Fruit fly (Drosophila melanogaster) whole organism, embryonic: ENCODE measurements around the gene Vha16-3.

Source experiments
- BEAF-32 ChIP-seq: fragments of 200-800 bp; sonication (Bioruptor generic); optimal IDR thresholded peaks from 3 replicates; lab custom pipeline; 2017; ENCODE audit warnings: missing biosample characterization, missing genetic modification characterization, mild to moderate bottlenecking, moderate library complexity, missing genetic modification reagents
- CG10147 ChIP-seq: fragments of 200-800 bp; sonication (Bioruptor generic); optimal IDR thresholded peaks from 2 replicates; lab custom pipeline; 2019; ENCODE audit warnings: missing biosample characterization, mild to moderate bottlenecking, missing genetic modification characterization, moderate library complexity
- CG10274 ChIP-seq: fragments of 200-800 bp; sonication (Bioruptor generic); optimal IDR thresholded peaks from 3 replicates; lab custom pipeline; 2017; ENCODE audit warnings: missing biosample characterization, mild to moderate bottlenecking, missing genetic modification characterization
- CG12236 ChIP-seq: fragments of 200-800 bp; sonication (Bioruptor generic); optimal IDR thresholded peaks from 2 replicates; lab custom pipeline; 2016; ENCODE audit warnings: missing biosample characterization, missing genetic modification characterization
- CG12391 ChIP-seq: fragments of 200-800 bp; sonication (Bioruptor generic); optimal IDR thresholded peaks from 3 replicates; lab custom pipeline; 2018; ENCODE audit warnings: missing biosample characterization, mild to moderate bottlenecking, missing genetic modification characterization, moderate library complexity
- CG13775 ChIP-seq: fragments of 200-800 bp; sonication (Bioruptor generic); optimal IDR thresholded peaks from 3 replicates; lab custom pipeline; 2017; ENCODE audit warnings: missing biosample characterization, mild to moderate bottlenecking, missing genetic modification characterization
- CG15696 ChIP-seq: fragments of 200-800 bp; sonication (Bioruptor generic); optimal IDR thresholded peaks from 2 replicates; lab custom pipeline; 2019; ENCODE audit warnings: missing biosample characterization, mild to moderate bottlenecking, missing genetic modification characterization, moderate library complexity
- CG1647 ChIP-seq: fragments of 200-800 bp; sonication (Bioruptor generic); optimal IDR thresholded peaks from 3 replicates; lab custom pipeline; 2016; ENCODE audit warnings: missing biosample characterization, missing genetic modification characterization
- CG17912 ChIP-seq: fragments of 200-800 bp; sonication (Bioruptor generic); optimal IDR thresholded peaks from 2 replicates; lab custom pipeline; 2018; ENCODE audit warnings: missing biosample characterization, mild to moderate bottlenecking, missing genetic modification characterization
- CG18476 ChIP-seq: fragments of 200-800 bp; sonication (Bioruptor generic); optimal IDR thresholded peaks from 2 replicates; lab custom pipeline; 2016; ENCODE audit warnings: missing biosample characterization, mild to moderate bottlenecking, missing genetic modification characterization
- CG31365 ChIP-seq: fragments of 200-800 bp; sonication (Bioruptor generic); optimal IDR thresholded peaks from 2 replicates; lab custom pipeline; 2018; ENCODE audit warnings: missing biosample characterization, mild to moderate bottlenecking, missing genetic modification characterization
- CG42726 ChIP-seq: fragments of 200-800 bp; sonication (Bioruptor generic); IDR thresholded peaks from 2 replicates; pipeline ENCODE4 v1.3.6; 2022; ENCODE audit warnings: missing biosample characterization, missing genetic modification characterization; ENCODE audit not compliant: partially characterized antibody
- CG4404 ChIP-seq: fragments of 200-800 bp; sonication (Bioruptor generic); IDR thresholded peaks from 2 replicates; pipeline ENCODE4 v1.3.6; 2022; ENCODE audit warnings: missing biosample characterization, missing genetic modification characterization
- CG4707 ChIP-seq: fragments of 200-800 bp; sonication (Bioruptor generic); optimal IDR thresholded peaks from 2 replicates; lab custom pipeline; 2018; ENCODE audit warnings: missing biosample characterization, mild to moderate bottlenecking, missing genetic modification characterization, moderate library complexity
- CG4730 ChIP-seq: fragments of 200-800 bp; sonication (Bioruptor generic); IDR thresholded peaks from 2 replicates; pipeline ENCODE4 v1.3.6; 2022; ENCODE audit warnings: missing biosample characterization, missing genetic modification characterization
- CG5180 ChIP-seq: fragments of 200-800 bp; sonication (Bioruptor generic); optimal IDR thresholded peaks from 3 replicates; lab custom pipeline; 2017; ENCODE audit warnings: missing biosample characterization, missing genetic modification characterization, mild to moderate bottlenecking, moderate library complexity, missing genetic modification reagents
- Chrac-16 ChIP-seq: fragments of 200-800 bp; sonication (Bioruptor generic); optimal IDR thresholded peaks from 3 replicates; lab custom pipeline; 2016; ENCODE audit warnings: missing biosample characterization, missing genetic modification characterization
- D ChIP-seq, 2 experiments: fragments of 200-800 bp in 1 of 2; fragments of >200 bp in 1 of 2; sonication (Bioruptor generic) in 1 of 2; optimal IDR thresholded peaks; 2 replicates in 1 of 2; 3 replicates in 1 of 2; lab custom pipeline; 2017; ENCODE audit warnings: mild to moderate bottlenecking in 1 of 2, missing biosample characterization in 1 of 2, missing genetic modification characterization in 1 of 2, missing genetic modification reagents in 1 of 2
- Dad ChIP-seq: fragments of 200-800 bp; sonication (Bioruptor generic); optimal IDR thresholded peaks from 3 replicates; lab custom pipeline; 2016; ENCODE audit warnings: missing biosample characterization, missing genetic modification characterization
- E2f2 ChIP-seq: fragments of 200-800 bp; sonication (Bioruptor generic); IDR thresholded peaks from 2 replicates; pipeline ENCODE4 v1.3.6; 2022; ENCODE audit warnings: missing biosample characterization, missing genetic modification characterization
- ERR ChIP-seq: fragments of 200-800 bp; sonication (Bioruptor generic); optimal IDR thresholded peaks from 2 replicates; lab custom pipeline; 2016; ENCODE audit warnings: missing biosample characterization, missing genetic modification characterization
- Elba2 ChIP-seq: fragments of 200-800 bp; sonication (Bioruptor generic); optimal IDR thresholded peaks from 3 replicates; lab custom pipeline; 2016; ENCODE audit warnings: missing biosample characterization, missing genetic modification characterization
- Hmr ChIP-seq: fragments of 200-800 bp; sonication (Bioruptor generic); optimal IDR thresholded peaks from 3 replicates; lab custom pipeline; 2017; ENCODE audit warnings: mild to moderate bottlenecking, missing biosample characterization, missing genetic modification reagents, missing genetic modification characterization
- Meics ChIP-seq: fragments of 200-800 bp; sonication (Bioruptor generic); optimal IDR thresholded peaks from 2 replicates; lab custom pipeline; 2017; ENCODE audit warnings: missing biosample characterization, mild to moderate bottlenecking, missing genetic modification characterization
- Mrtf ChIP-seq: fragments of 200-800 bp; sonication (Bioruptor generic); IDR thresholded peaks from 3 replicates; pipeline ENCODE4 v1.3.6; 2022; ENCODE audit warnings: missing biosample characterization, missing genetic modification characterization
- Nf-YB ChIP-seq: fragments of 200-800 bp; sonication (Bioruptor generic); optimal IDR thresholded peaks from 3 replicates; lab custom pipeline; 2019; ENCODE audit warnings: missing biosample characterization, mild to moderate bottlenecking, missing genetic modification characterization, moderate library complexity
- Opbp ChIP-seq: fragments of 200-800 bp; sonication (Bioruptor generic); IDR thresholded peaks from 3 replicates; pipeline ENCODE4 v1.3.6; 2022; ENCODE audit warnings: missing biosample characterization, missing genetic modification characterization; ENCODE audit not compliant: partially characterized antibody
- Poxn ChIP-seq: fragments of 200-800 bp; sonication (Bioruptor generic); IDR thresholded peaks from 2 replicates; pipeline ENCODE4 v1.3.6; 2022; ENCODE audit warnings: missing biosample characterization, missing genetic modification characterization
- Rx ChIP-seq: fragments of 200-800 bp; sonication (Bioruptor generic); IDR thresholded peaks from 2 replicates; pipeline ENCODE4 v1.3.6; 2022; ENCODE audit warnings: missing biosample characterization, missing genetic modification characterization
- Tbp ChIP-seq: fragments of >200 bp; optimal IDR thresholded peaks from 2 replicates; lab custom pipeline; 2018; ENCODE audit warnings: missing biosample characterization, missing genetic modification characterization
- Usf ChIP-seq: fragments of 200-800 bp; sonication (Bioruptor generic); optimal IDR thresholded peaks from 2 replicates; lab custom pipeline; 2017; ENCODE audit warnings: missing genotype, missing biosample characterization, missing genetic modification characterization
- Xbp1 ChIP-seq: fragments of 200-800 bp; sonication (Bioruptor generic); optimal IDR thresholded peaks from 3 replicates; lab custom pipeline; 2016; ENCODE audit warnings: missing biosample characterization, mild to moderate bottlenecking, missing genetic modification characterization
- YL-1 ChIP-seq: fragments of 200-800 bp; sonication (Bioruptor generic); optimal IDR thresholded peaks from 3 replicates; lab custom pipeline; 2017; ENCODE audit warnings: missing biosample characterization, mild to moderate bottlenecking, missing genetic modification characterization
- cad ChIP-seq: fragments of >200 bp; optimal IDR thresholded peaks from 2 replicates; lab custom pipeline; 2017; ENCODE audit warnings: missing biosample characterization, missing genetic modification characterization
- ci ChIP-seq: fragments of 200-800 bp; sonication (Bioruptor generic); IDR thresholded peaks from 3 replicates; pipeline ENCODE4 v1.3.6; 2022; ENCODE audit warnings: missing biosample characterization, missing genetic modification characterization
- crc ChIP-seq: fragments of 200-800 bp; sonication (Bioruptor generic); optimal IDR thresholded peaks from 2 replicates; lab custom pipeline; 2016; ENCODE audit warnings: missing biosample characterization, missing genetic modification characterization
- crp ChIP-seq, 2 experiments: fragments of 200-800 bp; sonication (Bioruptor generic); optimal IDR thresholded peaks; 2 replicates in 1 of 2; 3 replicates in 1 of 2; lab custom pipeline; 2017; ENCODE audit warnings: missing biosample characterization in 2 of 2, missing genetic modification characterization in 2 of 2, mild to moderate bottlenecking in 1 of 2, moderate library complexity in 1 of 2
- en ChIP-seq: fragments of 200-800 bp; sonication (Bioruptor generic); optimal IDR thresholded peaks from 2 replicates; lab custom pipeline; 2016; ENCODE audit warnings: missing biosample characterization, missing genetic modification characterization
- fd102C ChIP-seq: fragments of 200-800 bp; sonication (Bioruptor generic); optimal IDR thresholded peaks from 2 replicates; lab custom pipeline; 2018; ENCODE audit warnings: missing biosample characterization, mild to moderate bottlenecking, missing genetic modification characterization, moderate library complexity
- fd3F ChIP-seq: fragments of 200-800 bp; sonication (Bioruptor generic); optimal IDR thresholded peaks from 2 replicates; lab custom pipeline; 2018; ENCODE audit warnings: missing biosample characterization, mild to moderate bottlenecking, missing genetic modification characterization, moderate library complexity
- fd64A ChIP-seq: fragments of 200-800 bp; sonication (Bioruptor generic); optimal IDR thresholded peaks from 3 replicates; lab custom pipeline; 2018; ENCODE audit warnings: missing biosample characterization, mild to moderate bottlenecking, missing genetic modification characterization
- grau ChIP-seq: fragments of 200-800 bp; optimal IDR thresholded peaks from 3 replicates; lab custom pipeline; 2019; ENCODE audit warnings: missing biosample characterization, mild to moderate bottlenecking, missing genetic modification characterization, moderate library complexity
- ind ChIP-seq: fragments of 200-800 bp; sonication (Bioruptor generic); optimal IDR thresholded peaks from 3 replicates; lab custom pipeline; 2016; ENCODE audit warnings: missing biosample characterization, missing genetic modification characterization
- lola ChIP-seq, 3 experiments: fragments of >200 bp in 2 of 3; fragments of 200-800 bp in 1 of 3; sonication (Bioruptor generic) in 1 of 3; optimal IDR thresholded peaks; 2 replicates each; lab custom pipeline; 2017 to 2019; ENCODE audit warnings: missing biosample characterization in 3 of 3, missing genetic modification characterization in 3 of 3, mild to moderate bottlenecking in 1 of 3, moderate library complexity in 1 of 3
- mirr ChIP-seq: fragments of 200-800 bp; sonication (Bioruptor generic); optimal IDR thresholded peaks from 3 replicates; lab custom pipeline; 2018; ENCODE audit warnings: missing biosample characterization, mild to moderate bottlenecking, missing genetic modification characterization
- nmo ChIP-seq: fragments of 200-800 bp; sonication (Bioruptor generic); optimal IDR thresholded peaks from 2 replicates; lab custom pipeline; 2018; ENCODE audit warnings: missing biosample characterization, mild to moderate bottlenecking, missing genetic modification characterization, moderate library complexity
- pho ChIP-seq: fragments of 200-800 bp; sonication (Bioruptor generic); optimal IDR thresholded peaks from 2 replicates; lab custom pipeline; 2016; ENCODE audit warnings: missing biosample characterization, missing genetic modification characterization
- scrt ChIP-seq: fragments of 200-800 bp; sonication (Bioruptor generic); optimal IDR thresholded peaks from 2 replicates; lab custom pipeline; 2018; ENCODE audit warnings: missing biosample characterization, mild to moderate bottlenecking, missing genetic modification characterization, moderate library complexity
- tgo ChIP-seq: fragments of 200-800 bp; sonication (Bioruptor generic); IDR thresholded peaks from 3 replicates; pipeline ENCODE4 v1.3.6; 2022; ENCODE audit warnings: missing biosample characterization, missing genetic modification characterization
- toy ChIP-seq: fragments of 200-800 bp; sonication (Bioruptor generic); IDR thresholded peaks from 2 replicates; pipeline ENCODE4 v1.3.6; 2022; ENCODE audit warnings: missing biosample characterization, missing genetic modification characterization

The Vha16-3 gene

DNA sequence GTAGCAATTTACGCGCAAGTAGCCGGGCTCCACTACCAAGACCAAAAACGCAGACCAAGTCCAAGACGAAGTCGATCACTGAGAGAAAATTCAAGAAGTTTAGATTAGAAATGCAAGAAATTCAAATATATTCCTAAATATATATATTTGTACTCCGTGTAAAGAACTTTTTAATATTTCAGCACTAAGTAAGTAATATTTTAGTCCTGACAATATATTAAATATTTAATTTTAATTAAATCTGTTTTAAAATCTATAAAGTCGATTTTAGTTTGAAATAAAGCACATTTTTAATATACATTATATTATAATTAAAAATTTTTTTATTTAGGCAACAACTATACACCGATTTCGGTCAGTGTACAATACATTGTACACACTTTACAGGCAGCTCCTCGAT, 6.1 kb upstream of the Vha16-3 start (continued):
- TF ChIP-seq CG12391 (tag; lab: Kevin White, UChicago) = peak; percentile 37
- TF ChIP-seq ci (GFP tag; lab: Robert Waterston, UW) = no peak
- TF ChIP-seq CG17912 (GFP tag; lab: Kevin White, UChicago) = no peak
- peak; percentile 34 for TF ChIP-seq CG13775 (GFP tag; lab: Kevin White, UChicago)
- TF ChIP-seq crp (GFP tag; optimal IDR thresholded peaks at IDR 0.05; lab: Kevin White, UChicago) = no peak
- TF ChIP-seq fd102C (GFP tag; lab: Kevin White, UChicago) = no peak
- TF ChIP-seq CG4730 (GFP tag; lab: Robert Waterston, UW) = no peak
- no peak for TF ChIP-seq CG4707
- peak; percentile 62 for TF ChIP-seq grau (tag; lab: Kevin White, UChicago)
- TF ChIP-seq fd3F = no peak
- no peak for TF ChIP-seq CG15696
- no peak for TF ChIP-seq cad
- peak; percentile 53 for TF ChIP-seq nmo (GFP tag; lab: Kevin White, UChicago)
- no peak for TF ChIP-seq D (optimal IDR thresholded peaks at IDR 0.05; lab: Kevin White, UChicago)
- peak; percentile 23 for TF ChIP-seq D (GFP tag; optimal IDR thresholded peaks at IDR 0.05; lab: Kevin White, UChicago)
- TF ChIP-seq en (GFP tag; lab: Kevin White, UChicago) = no peak
- no peak for TF ChIP-seq Dad (GFP tag; lab: Kevin White, UChicago)
- TF ChIP-seq CG10147 (GFP tag; lab: Kevin White, UChicago) = peak; percentile 18
- no peak for TF ChIP-seq mirr (GFP tag; lab: Kevin White, UChicago)
- TF ChIP-seq Rx = no peak
- no peak for TF ChIP-seq toy (GFP tag; lab: Robert Waterston, UW)
- no peak for TF ChIP-seq CG18476 (GFP tag; lab: Kevin White, UChicago)
- no peak for TF ChIP-seq pho (GFP tag; lab: Kevin White, UChicago)
- no peak for TF ChIP-seq BEAF-32
- TF ChIP-seq CG4404 (GFP tag; lab: Robert Waterston, UW) = no peak
- no peak for TF ChIP-seq Tbp (GFP tag; lab: Kevin White, UChicago)
- no peak for TF ChIP-seq Chrac-16 (GFP tag; lab: Kevin White, UChicago)
- no peak for TF ChIP-seq CG42726 (GFP tag; lab: Robert Waterston, UW)
- TF ChIP-seq Opbp (GFP tag; lab: Robert Waterston, UW) = no peak
- TF ChIP-seq tgo (GFP tag; lab: Robert Waterston, UW) = peak; percentile 27; the same call in 1 of the 3 replicates
- TF ChIP-seq Hmr (GFP tag; lab: Kevin White, UChicago) = peak; percentile 43
- TF ChIP-seq ERR = no peak
- TF ChIP-seq YL-1 (GFP tag; lab: Kevin White, UChicago) = no peak
- TF ChIP-seq CG5180 (GFP tag; lab: Kevin White, UChicago) = no peak
- no peak for TF ChIP-seq Xbp1 (GFP tag; lab: Kevin White, UChicago)
- no peak for TF ChIP-seq E2f2 (GFP tag; lab: Robert Waterston, UW)
- TF ChIP-seq CG31365 (tag; lab: Kevin White, UChicago) = no peak
- peak in 1 of 3 experiments; percentile 47 for TF ChIP-seq lola (GFP tag; optimal IDR thresholded peaks at IDR 0.05; lab: Kevin White, UChicago)
- TF ChIP-seq Nf-YB (GFP tag; lab: Kevin White, UChicago) = no peak
- no peak for TF ChIP-seq CG10274 (GFP tag; lab: Kevin White, UChicago)
- TF ChIP-seq ind = no peak
- TF ChIP-seq Meics = peak; percentile 43
- TF ChIP-seq CG12236 (GFP tag; lab: Kevin White, UChicago) = no peak
- no peak for TF ChIP-seq CG1647 (GFP tag; lab: Kevin White, UChicago)
- TF ChIP-seq scrt = no peak
- no peak for TF ChIP-seq Mrtf
- no peak for TF ChIP-seq Elba2 (GFP tag; lab: Kevin White, UChicago)
- no peak for TF ChIP-seq crc (GFP tag; lab: Kevin White, UChicago)
- no peak for TF ChIP-seq fd64A
- no peak for TF ChIP-seq Poxn (GFP tag; lab: Robert Waterston, UW)
- no peak for TF ChIP-seq Usf (GFP tag; lab: Kevin White, UChicago)
